Worm (Caenorhabditis elegans) whole organism, midembryonic: ENCODE results near the gene ifta-2.

Experiments used
- cog-1 ChIP-seq: sonication (generic microtip); optimal IDR thresholded peaks from 2 replicates; lab custom pipeline; 2016; ENCODE audit warnings: missing genetic modification characterization, missing compliant biosample characterization
- flt-1 ChIP-seq: fragments of 200-800 bp; sonication (Bioruptor generic); IDR thresholded peaks from 2 replicates; pipeline ENCODE4 v1.3.6; 2022; ENCODE audit warnings: missing genetic modification characterization, missing compliant biosample characterization
- med-1 ChIP-seq: sonication (generic microtip); optimal IDR thresholded peaks from 2 replicates; lab custom pipeline; 2017; ENCODE audit warnings: missing genetic modification characterization, mild to moderate bottlenecking, missing compliant biosample characterization, antibody characterized with exemption, missing genetic modification reagents; ENCODE audit not compliant: insufficient read depth
- ref-1 ChIP-seq: fragments of 200-800 bp; sonication (Bioruptor generic); conservative IDR thresholded peaks from 2 replicates; pipeline ENCODE4 v1.3.6; 2022; ENCODE audit warnings: missing genetic modification reagents, missing genetic modification characterization, missing compliant biosample characterization

ce11 chrIV:17258824-17259223 is 43.0 kb downstream of the ifta-2 start:
- TF ChIP-seq ref-1, result no peak
- TF ChIP-seq med-1 (GFP tag; lab: Kevin White, UChicago), result no peak
- no peak for TF ChIP-seq cog-1 (tag; lab: Kevin White, UChicago)
- TF ChIP-seq flt-1 (GFP tag; lab: Robert Waterston, UW), result no peak
